Worm (Caenorhabditis elegans): ENCODE measurements around the gene C13E3.1.

Gene C13E3.1

DNA sequence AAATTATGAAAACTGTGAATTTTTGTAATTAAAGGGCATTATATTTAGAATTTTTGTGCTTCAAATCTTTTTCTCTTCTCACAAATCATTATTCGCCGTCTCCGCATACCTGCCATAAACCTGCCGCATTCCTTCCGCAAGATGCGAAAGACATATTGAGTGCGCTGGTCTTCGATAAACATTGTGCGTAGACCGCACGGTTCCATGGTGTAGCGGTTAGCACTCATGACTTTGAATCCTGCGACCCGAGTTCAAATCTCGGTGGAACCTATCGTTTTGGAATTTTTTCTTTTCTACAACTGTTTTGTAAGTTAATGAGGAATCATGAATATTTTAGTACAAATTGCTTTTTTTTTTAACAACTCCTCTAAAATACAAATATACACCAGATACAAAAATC, 32.5 kb downstream of the C13E3.1 start:
- TF ChIP-seq tbp1 (GFP tag; optimal IDR thresholded peaks at IDR 0.05): peak; percentile 91
- peak; percentile 38; the same call in 1 of the 2 replicates for TF ChIP-seq egl-44 (GFP tag; IDR thresholded peaks at IDR 0.05)
- TF ChIP-seq snpc-4 (GFP tag; optimal IDR thresholded peaks at IDR 0.05): peak; percentile 44
- TF ChIP-seq snpc-4 (tag; optimal IDR thresholded peaks at IDR 0.05): no peak
- TF ChIP-seq mes-4 (tag; optimal IDR thresholded peaks at IDR 0.05): no peak
- TF ChIP-seq nhr-90 (tag; optimal IDR thresholded peaks at IDR 0.05): peak; percentile 49
- peak; percentile 3 for TF ChIP-seq ZK185.1 (tag; optimal IDR thresholded peaks at IDR 0.05; ENCODE audit: poor library complexity, severe bottlenecking)
- peak; percentile 58; the same call in 1 of the 2 replicates for TF ChIP-seq hmg-1.2 (GFP tag; IDR thresholded peaks at IDR 0.05)
- TF ChIP-seq ama-1 (optimal IDR thresholded peaks at IDR 0.05): no peak
- peak in 1 of 2 experiments; percentile 72 for TF ChIP-seq ama-1 (GFP tag; optimal IDR thresholded peaks at IDR 0.05)
- peak; percentile 83 for TF ChIP-seq B0261.1 (tag; optimal IDR thresholded peaks at IDR 0.05)
- TF ChIP-seq ztf-22 (GFP tag; optimal IDR thresholded peaks at IDR 0.05): no peak
- peak; percentile 40 for TF ChIP-seq ztf-18 (tag; optimal IDR thresholded peaks at IDR 0.05)
- 0 out of 2 replicates have a peak, but pooled peaks have one; percentile 27 for TF ChIP-seq cebp-1 (GFP tag; IDR thresholded peaks at IDR 0.05)
- TF ChIP-seq cebp-1 (tag; optimal IDR thresholded peaks at IDR 0.05): no peak
- TF ChIP-seq D2030.7 (GFP tag; IDR thresholded peaks at IDR 0.05): peak; percentile 50
- TF ChIP-seq F23B12.7 (tag; optimal IDR thresholded peaks at IDR 0.05; ENCODE audit: insufficient read depth): peak; percentile 4
- TF ChIP-seq ztf-25 (GFP tag; IDR thresholded peaks at IDR 0.05): peak; percentile 83; the same call in 1 of the 2 replicates
- no peak for TF ChIP-seq ceh-91 (GFP tag; IDR thresholded peaks at IDR 0.05)
- TF ChIP-seq snpc-1.3 (tag; optimal IDR thresholded peaks at IDR 0.05; ENCODE audit: insufficient read depth): peak; percentile 27
- TF ChIP-seq tbx-9 (tag; optimal IDR thresholded peaks at IDR 0.05; ENCODE audit: borderline replicate concordance): no peak
- TF ChIP-seq pbrm-1 (GFP tag; IDR thresholded peaks at IDR 0.05): peak; percentile 66
- no peak for TF ChIP-seq ets-4 (GFP tag; optimal IDR thresholded peaks at IDR 0.05)
- no peak for TF ChIP-seq T07F8.4 (tag; optimal IDR thresholded peaks at IDR 0.05)
- TF ChIP-seq die-1 (tag; optimal IDR thresholded peaks at IDR 0.05): peak; percentile 60
- TF ChIP-seq F55B11.4 (tag; optimal IDR thresholded peaks at IDR 0.05; ENCODE audit: borderline replicate concordance, insufficient read depth): no peak
- peak; percentile 27 for TF ChIP-seq madf-10 (tag; optimal IDR thresholded peaks at IDR 0.05)
- peak; percentile 25 for TF ChIP-seq tlf-1 (GFP tag; optimal IDR thresholded peaks at IDR 0.05)
- no peak for TF ChIP-seq Y53G8AR.9 (GFP tag; conservative IDR thresholded peaks at IDR 0.05)
- 0 out of 2 replicates have a peak, but pooled peaks have one; percentile 26 for TF ChIP-seq hmg-20 (GFP tag; IDR thresholded peaks at IDR 0.05)
- peak; percentile 90 for TF ChIP-seq lin-26 (GFP tag; IDR thresholded peaks at IDR 0.05)
- peak; percentile 68 for TF ChIP-seq rpc-1 (optimal IDR thresholded peaks at IDR 0.05)
- peak; percentile 90 for TF ChIP-seq rpc-1 (tag; optimal IDR thresholded peaks at IDR 0.05)
- peak; percentile 50 for TF ChIP-seq him-1 (tag; optimal IDR thresholded peaks at IDR 0.05)

DNA sequence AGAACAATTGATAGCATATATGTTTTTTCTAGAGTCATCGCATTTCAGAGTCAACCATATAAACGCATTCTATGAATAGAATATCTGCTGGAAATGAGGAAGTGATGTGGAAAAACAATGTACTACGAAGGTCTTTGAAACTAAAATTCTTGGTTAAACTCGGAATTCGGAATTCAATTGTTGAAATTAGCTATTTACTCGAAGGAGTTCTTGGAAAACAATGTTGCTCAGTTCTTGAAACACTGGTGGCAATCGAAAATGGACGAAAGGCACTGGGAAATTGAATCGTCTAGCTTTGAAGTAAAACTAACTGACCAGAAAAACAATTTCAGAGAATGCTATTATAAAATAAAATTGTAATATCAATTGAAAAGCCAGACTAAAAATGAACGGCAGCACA, 33.4 kb downstream of the C13E3.1 start:
- no peak for TF ChIP-seq ccch-3 (GFP tag; optimal IDR thresholded peaks at IDR 0.05)
- TF ChIP-seq mes-4 (tag; optimal IDR thresholded peaks at IDR 0.05): no peak
- TF ChIP-seq dox-1 (GFP tag; IDR thresholded peaks at IDR 0.05): no peak
- TF ChIP-seq mel-28 (tag; optimal IDR thresholded peaks at IDR 0.05; ENCODE audit: borderline replicate concordance): no peak
- TF ChIP-seq rec-8 (tag; optimal IDR thresholded peaks at IDR 0.05): no peak
- TF ChIP-seq ceh-100 (GFP tag; IDR thresholded peaks at IDR 0.05): no peak
- no peak for TF ChIP-seq egl-44 (GFP tag; IDR thresholded peaks at IDR 0.05)
- no peak for TF ChIP-seq tbx-9 (tag; optimal IDR thresholded peaks at IDR 0.05; ENCODE audit: borderline replicate concordance)
- TF ChIP-seq repo-1 (tag; optimal IDR thresholded peaks at IDR 0.05): no peak
- no peak for TF ChIP-seq cebp-2 (GFP tag; IDR thresholded peaks at IDR 0.05)
- TF ChIP-seq ceh-27 (GFP tag; optimal IDR thresholded peaks at IDR 0.05): no peak
- no peak for TF ChIP-seq sptf-2 (GFP tag; optimal IDR thresholded peaks at IDR 0.05)
- no peak for TF ChIP-seq die-1 (tag; optimal IDR thresholded peaks at IDR 0.05)
- no peak for TF ChIP-seq lin-35 (GFP tag; optimal IDR thresholded peaks at IDR 0.05)
- no peak for TF ChIP-seq let-607 (tag; optimal IDR thresholded peaks at IDR 0.05)
- TF ChIP-seq lsy-27 (tag; optimal IDR thresholded peaks at IDR 0.05; ENCODE audit: borderline replicate concordance, insufficient read depth): no peak
- TF ChIP-seq madf-8 (GFP tag; conservative IDR thresholded peaks at IDR 0.05): no peak
- no peak for TF ChIP-seq K12H6.12 (tag; optimal IDR thresholded peaks at IDR 0.05)

Measured in whole organism, young adult.